Worm (Caenorhabditis elegans) whole organism, young adult: ENCODE measurements around the gene aps-2.

ENCODE experiments used
- B0336.3 ChIP-seq: fragments of 200-800 bp; sonication (Bioruptor generic); IDR thresholded peaks from 2 replicates; pipeline ENCODE4 v1.3.6; 2022; ENCODE audit warnings: missing genetic modification characterization, missing compliant biosample characterization
- D2030.7 ChIP-seq: fragments of 200-800 bp; sonication (Bioruptor generic); IDR thresholded peaks from 2 replicates; pipeline ENCODE4 v1.3.6; 2022; ENCODE audit warnings: missing genetic modification reagents, missing genetic modification characterization, missing compliant biosample characterization
- F10E7.11 ChIP-seq: sonication (generic microtip); optimal IDR thresholded peaks from 2 replicates; lab custom pipeline; 2017; ENCODE audit warnings: mild to moderate bottlenecking, missing genetic modification characterization, moderate library complexity, missing compliant biosample characterization
- Y95B8A.8 ChIP-seq: fragments of 200-800 bp; sonication (Bioruptor generic); IDR thresholded peaks from 2 replicates; pipeline ENCODE4 v1.3.6; 2022; ENCODE audit warnings: missing genetic modification reagents, missing genetic modification characterization, missing compliant biosample characterization
- akir-1 ChIP-seq: fragments of 200-800 bp; sonication (Bioruptor generic); optimal IDR thresholded peaks from 2 replicates; lab custom pipeline; 2018; ENCODE audit warnings: mild to moderate bottlenecking, missing genetic modification characterization, moderate library complexity, missing compliant biosample characterization
- attf-3 ChIP-seq: fragments of 200-800 bp; sonication (Bioruptor generic); conservative IDR thresholded peaks from 2 replicates; pipeline ENCODE4 v1.3.6; 2022; ENCODE audit warnings: missing genetic modification reagents, missing genetic modification characterization, missing compliant biosample characterization
- attf-5 ChIP-seq: fragments of 200-800 bp; sonication (Bioruptor generic); optimal IDR thresholded peaks from 2 replicates; lab custom pipeline; 2018; ENCODE audit warnings: mild to moderate bottlenecking, missing genetic modification characterization, missing compliant biosample characterization
- cebp-1 ChIP-seq, 2 experiments: fragments of 200-800 bp in 1 of 2; sonication (Bioruptor generic) in 1 of 2; sonication (generic microtip) in 1 of 2; IDR thresholded peaks in 1 of 2; optimal IDR thresholded peaks in 1 of 2; 2 replicates each; pipeline versions ENCODE4 v1.3.6 to Lab custom; 2017 to 2022; ENCODE audit warnings: missing compliant biosample characterization in 2 of 2, missing genetic modification characterization in 2 of 2, mild to moderate bottlenecking in 1 of 2, missing genetic modification reagents in 1 of 2, moderate library complexity in 1 of 2
- cebp-2 ChIP-seq: fragments of 200-800 bp; sonication (Bioruptor generic); IDR thresholded peaks from 2 replicates; pipeline ENCODE4 v1.3.6; 2022; ENCODE audit warnings: missing genetic modification characterization, missing compliant biosample characterization
- ceh-40 ChIP-seq: fragments of 200-800 bp; sonication (Bioruptor generic); IDR thresholded peaks from 2 replicates; pipeline ENCODE4 v1.3.6; 2022; ENCODE audit warnings: missing genetic modification characterization, missing compliant biosample characterization
- ceh-79 ChIP-seq: sonication (generic microtip); optimal IDR thresholded peaks from 2 replicates; lab custom pipeline; 2017; ENCODE audit warnings: mild to moderate bottlenecking, missing genetic modification characterization, missing compliant biosample characterization
- ceh-91 ChIP-seq: fragments of 200-800 bp; sonication (Bioruptor generic); IDR thresholded peaks from 2 replicates; pipeline ENCODE4 v1.3.6; 2022; ENCODE audit warnings: missing genetic modification reagents, missing genetic modification characterization, missing compliant biosample characterization
- die-1 ChIP-seq: sonication (generic microtip); optimal IDR thresholded peaks from 2 replicates; lab custom pipeline; 2016; ENCODE audit warnings: missing genotype, mild to moderate bottlenecking, missing genetic modification characterization, missing compliant biosample characterization
- dox-1 ChIP-seq: fragments of 200-800 bp; sonication (Bioruptor generic); IDR thresholded peaks from 2 replicates; pipeline ENCODE4 v1.3.6; 2022; ENCODE audit warnings: missing genetic modification reagents, missing genetic modification characterization, missing compliant biosample characterization
- dpff-1 ChIP-seq: sonication (generic microtip); optimal IDR thresholded peaks from 2 replicates; lab custom pipeline; 2017; ENCODE audit warnings: mild to moderate bottlenecking, missing genetic modification characterization, missing compliant biosample characterization
- hmg-1.2 ChIP-seq: fragments of 200-800 bp; sonication (Bioruptor generic); IDR thresholded peaks from 2 replicates; pipeline ENCODE4 v1.3.6; 2022; ENCODE audit warnings: missing genetic modification reagents, missing genetic modification characterization, missing compliant biosample characterization
- let-607 ChIP-seq, 2 experiments: fragments of 200-800 bp in 1 of 2; sonication (Bioruptor generic) in 1 of 2; sonication (generic microtip) in 1 of 2; optimal IDR thresholded peaks; 2 replicates each; lab custom pipeline; 2016 to 2018; ENCODE audit warnings: mild to moderate bottlenecking in 2 of 2, missing compliant biosample characterization in 2 of 2, missing genetic modification characterization in 2 of 2, moderate library complexity in 2 of 2, missing genotype in 1 of 2
- lin-35 ChIP-seq, 3 experiments: fragments of 150-350 bp in 2 of 3; sonication (generic microtip) in 1 of 3; optimal IDR thresholded peaks; 2 replicates each; lab custom pipeline; 2014 to 2018; ENCODE audit warnings: missing biosample characterization in 3 of 3, missing genetic modification characterization in 3 of 3, missing genetic modification reagents in 3 of 3
- lin-54 ChIP-seq: fragments of 200-800 bp; sonication (Bioruptor generic); optimal IDR thresholded peaks from 2 replicates; lab custom pipeline; 2018; ENCODE audit warnings: mild to moderate bottlenecking, missing genetic modification characterization, missing compliant biosample characterization
- lsl-1 ChIP-seq: fragments of 200-800 bp; sonication (Bioruptor generic); optimal IDR thresholded peaks from 2 replicates; lab custom pipeline; 2018; ENCODE audit warnings: mild to moderate bottlenecking, missing genetic modification characterization, moderate library complexity, missing compliant biosample characterization
- lsy-27 ChIP-seq: sonication (generic microtip); optimal IDR thresholded peaks from 2 replicates; lab custom pipeline; 2017; ENCODE audit warnings: missing genetic modification characterization, mild to moderate bottlenecking, missing compliant biosample characterization, antibody characterized with exemption, missing genotype, borderline replicate concordance; ENCODE audit not compliant: insufficient read depth
- madf-10 ChIP-seq: sonication (generic microtip); optimal IDR thresholded peaks from 2 replicates; lab custom pipeline; 2016; ENCODE audit warnings: mild to moderate bottlenecking, missing genetic modification characterization, missing compliant biosample characterization
- mel-28 ChIP-seq: sonication (generic microtip); optimal IDR thresholded peaks from 2 replicates; lab custom pipeline; 2016; ENCODE audit warnings: borderline replicate concordance, mild to moderate bottlenecking, missing genetic modification characterization, missing compliant biosample characterization
- nhr-120 ChIP-seq: fragments of 200-800 bp; sonication (Bioruptor generic); IDR thresholded peaks from 2 replicates; pipeline ENCODE4 v1.3.6; 2022; ENCODE audit warnings: missing genetic modification characterization, missing compliant biosample characterization
- nhr-80 ChIP-seq: sonication (generic microtip); optimal IDR thresholded peaks from 2 replicates; lab custom pipeline; 2016; ENCODE audit warnings: missing genetic modification characterization, missing compliant biosample characterization
- pha-4 ChIP-seq: fragments of 150-350 bp; sonication (generic microtip); optimal IDR thresholded peaks from 2 replicates; lab custom pipeline; 2014; ENCODE audit warnings: missing biosample characterization, missing genetic modification reagents, missing genetic modification characterization
- sea-2 ChIP-seq: fragments of 200-800 bp; sonication (Bioruptor generic); IDR thresholded peaks from 2 replicates; pipeline ENCODE4 v1.3.6; 2022; ENCODE audit warnings: missing genetic modification characterization, missing compliant biosample characterization
- snpc-1.1 ChIP-seq: sonication (generic microtip); optimal IDR thresholded peaks from 2 replicates; lab custom pipeline; 2017; ENCODE audit warnings: missing genetic modification characterization, mild to moderate bottlenecking, missing compliant biosample characterization, antibody characterized with exemption, moderate library complexity, missing genotype, missing genetic modification reagents; ENCODE audit not compliant: insufficient read depth
- snpc-1.3 ChIP-seq: sonication (generic microtip); optimal IDR thresholded peaks from 2 replicates; lab custom pipeline; 2017; ENCODE audit warnings: missing genetic modification characterization, mild to moderate bottlenecking, missing compliant biosample characterization, antibody characterized with exemption, moderate library complexity, missing genotype, missing genetic modification reagents; ENCODE audit not compliant: insufficient read depth
- snpc-4 ChIP-seq, 5 experiments: fragments of 150-350 bp in 1 of 5; sonication (generic microtip) in 4 of 5; optimal IDR thresholded peaks; 2 replicates each; lab custom pipeline; 2014 to 2018; ENCODE audit warnings: missing genetic modification characterization in 5 of 5, missing biosample characterization in 3 of 5, antibody characterized with exemption in 2 of 5, mild to moderate bottlenecking in 2 of 5, missing compliant biosample characterization in 2 of 5, missing genotype in 2 of 5, moderate library complexity in 2 of 5, missing genetic modification reagents in 1 of 5
- ztf-26 ChIP-seq: sonication (generic microtip); optimal IDR thresholded peaks from 2 replicates; lab custom pipeline; 2017; ENCODE audit warnings: missing genetic modification characterization, missing compliant biosample characterization
- ztf-28 ChIP-seq: fragments of 200-800 bp; sonication (Bioruptor generic); IDR thresholded peaks from 2 replicates; pipeline ENCODE4 v1.3.6; 2022; ENCODE audit warnings: missing genetic modification reagents, missing genetic modification characterization, missing compliant biosample characterization

Gene aps-2

ce11 chrX:4498078-4498477 is 40.0 kb downstream of the aps-2 start:
- peak; percentile 26 for TF ChIP-seq attf-5 (GFP tag; lab: Kevin White, UChicago)
- peak; percentile 45; the same call in 1 of the 2 replicates for TF ChIP-seq dox-1 (GFP tag; lab: Robert Waterston, UW)
- TF ChIP-seq nhr-80 (tag; lab: Kevin White, UChicago), result peak; percentile 87
- TF ChIP-seq snpc-1.3 (tag; lab: Kevin White, UChicago), result no peak
- no peak for TF ChIP-seq lsy-27 (tag; lab: Kevin White, UChicago)
- TF ChIP-seq cebp-1 (GFP tag; IDR thresholded peaks at IDR 0.05; lab: Robert Waterston, UW), result no peak
- TF ChIP-seq cebp-1 (tag; optimal IDR thresholded peaks at IDR 0.05; lab: Kevin White, UChicago), result peak; percentile 30

ce11 chrX:4498478-4498877 is 40.4 kb downstream of the aps-2 start:
- no peak for TF ChIP-seq lsl-1
- TF ChIP-seq F10E7.11 (tag; lab: Kevin White, UChicago), result no peak
- no peak for TF ChIP-seq die-1 (tag; lab: Kevin White, UChicago)
- TF ChIP-seq nhr-80 (tag; lab: Kevin White, UChicago), result peak; percentile 2

ce11 chrX:4500499-4500898 is 42.4 kb downstream of the aps-2 start:
- TF ChIP-seq dpff-1, result no peak
- TF ChIP-seq attf-3, result no peak
- TF ChIP-seq lin-35 (GFP tag; optimal IDR thresholded peaks at IDR 0.05; lab: Kevin White, UChicago), result no peak
- no peak for TF ChIP-seq ztf-26
- TF ChIP-seq sea-2 (GFP tag; lab: Robert Waterston, UW), result no peak
- no peak for TF ChIP-seq Y95B8A.8 (GFP tag; lab: Robert Waterston, UW)
- TF ChIP-seq D2030.7 (GFP tag; lab: Robert Waterston, UW), result no peak
- TF ChIP-seq lin-54 (GFP tag; lab: Kevin White, UChicago), result no peak

ce11 chrX:4502039-4502438 is 44.0 kb downstream of the aps-2 start:
- TF ChIP-seq B0336.3 (GFP tag; lab: Robert Waterston, UW) (no peak), mel-28 (tag; lab: Kevin White, UChicago) (no peak), let-607 (tag; optimal IDR thresholded peaks at IDR 0.05; lab: Kevin White, UChicago) (no peak), snpc-1.1 (tag; lab: Kevin White, UChicago) (no peak), cebp-2 (no peak), akir-1 (no peak), ztf-28 (no peak), ceh-91 (no peak), Y95B8A.8 (GFP tag; lab: Robert Waterston, UW) (no peak), cebp-1 (GFP tag; IDR thresholded peaks at IDR 0.05; lab: Robert Waterston, UW) (no peak), cebp-1 (tag; optimal IDR thresholded peaks at IDR 0.05; lab: Kevin White, UChicago) (no peak), nhr-120 (GFP tag; lab: Robert Waterston, UW) (no peak), madf-10 (tag; lab: Kevin White, UChicago) (no peak), snpc-4 (GFP tag; optimal IDR thresholded peaks at IDR 0.05; lab: Kevin White, UChicago) (no peak), snpc-4 (tag; optimal IDR thresholded peaks at IDR 0.05; lab: Kevin White, UChicago) (no peak), pha-4 (tag; lab: Kevin White, UChicago) (no peak), ceh-79 (no peak)

- no peak for TF ChIP-seq ceh-40 (GFP tag; lab: Robert Waterston, UW)
- peak; percentile 41; the same call in 1 of the 2 replicates for TF ChIP-seq hmg-1.2
Measured at ce11 chrX:4503259-4503658, 45.2 kb downstream of the aps-2 start.
